Worm (Caenorhabditis elegans): ENCODE measurements around the gene set-23.

DNA sequence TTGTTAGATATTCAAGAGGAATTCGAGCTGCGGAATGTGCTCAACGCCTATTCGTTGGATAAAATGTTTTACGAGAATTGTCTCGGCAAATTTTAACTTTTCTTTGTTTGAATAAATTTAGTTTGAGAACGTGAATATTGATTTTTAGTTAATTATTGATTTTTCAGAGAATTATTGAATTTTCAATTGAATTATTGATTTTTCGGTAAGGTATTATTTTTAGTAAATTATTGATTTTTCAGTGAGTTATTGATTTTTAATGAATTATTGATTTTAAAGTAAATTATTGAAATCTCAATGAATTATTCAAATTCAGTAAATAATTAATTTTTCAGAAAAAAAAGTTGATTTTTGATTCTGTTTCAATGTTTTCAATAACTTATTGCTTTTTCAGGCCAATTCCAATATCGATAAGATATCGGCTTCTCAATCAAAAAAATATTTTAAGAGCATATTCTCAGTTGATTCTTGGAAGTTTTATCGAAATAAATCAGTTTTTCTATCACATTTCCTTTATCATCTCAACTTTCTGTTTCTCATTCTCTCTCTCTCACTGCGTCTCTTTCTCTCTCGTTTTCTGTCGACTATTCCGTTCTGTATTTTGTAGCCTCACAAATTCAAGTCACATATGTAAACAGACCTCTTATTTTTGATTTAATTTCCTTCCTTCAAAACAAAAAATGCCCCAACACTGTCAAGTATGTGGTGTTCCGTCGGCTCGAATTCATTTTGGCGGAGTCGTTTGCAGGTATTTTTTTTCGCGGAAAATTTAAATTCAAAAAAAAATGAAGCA is 18.3 kb downstream of the set-23 start, which contains the start of gene nhr-92:
- TF ChIP-seq tab-1 (GFP tag; IDR thresholded peaks at IDR 0.05) = no peak
- no peak for TF ChIP-seq ztf-29 (GFP tag; IDR thresholded peaks at IDR 0.05)
- no peak for TF ChIP-seq cog-1 (tag; optimal IDR thresholded peaks at IDR 0.05)
- TF ChIP-seq flt-1 (GFP tag; IDR thresholded peaks at IDR 0.05) = no peak
- no peak for TF ChIP-seq ztf-23 (GFP tag; IDR thresholded peaks at IDR 0.05)
- no peak for TF ChIP-seq ref-1 (GFP tag; conservative IDR thresholded peaks at IDR 0.05)

Measured in whole organism, midembryonic.